Fruit fly (Drosophila melanogaster) whole organism, embryonic: Measurements from ENCODE around the gene CG14142.
A peak's percentile ranks its signal among the peaks of the same experiment; 100 is the strongest.

ENCODE experiments used
- Awh ChIP-seq: fragments of 200-800 bp; sonication (Bioruptor generic); IDR thresholded peaks from 2 replicates; pipeline ENCODE4, ENCODE4 v1.3.6; 2022; ENCODE audit warnings: missing biosample characterization, missing genetic modification characterization
- B-H2 ChIP-seq: fragments of 200-800 bp; sonication (Bioruptor generic); optimal IDR thresholded peaks from 2 replicates; lab custom pipeline; 2018; ENCODE audit warnings: missing biosample characterization, mild to moderate bottlenecking, missing genetic modification characterization
- BEAF-32 ChIP-seq: fragments of 200-800 bp; sonication (Bioruptor generic); optimal IDR thresholded peaks from 3 replicates; lab custom pipeline; 2017; ENCODE audit warnings: missing biosample characterization, missing genetic modification characterization, mild to moderate bottlenecking, moderate library complexity, missing genetic modification reagents
- C15 ChIP-seq: fragments of 200-800 bp; sonication (Bioruptor generic); IDR thresholded peaks from 3 replicates; pipeline ENCODE4 v1.3.6; 2022; ENCODE audit warnings: missing biosample characterization, missing genetic modification characterization
- CG12769 ChIP-seq: fragments of 200-800 bp; sonication (Bioruptor generic); optimal IDR thresholded peaks from 2 replicates; lab custom pipeline; 2019; ENCODE audit warnings: missing biosample characterization, mild to moderate bottlenecking, missing genetic modification characterization, moderate library complexity
- CG13624 ChIP-seq: fragments of 200-800 bp; sonication (Bioruptor generic); optimal IDR thresholded peaks from 2 replicates; lab custom pipeline; 2016; ENCODE audit warnings: missing biosample characterization, missing genetic modification characterization
- CG14710 ChIP-seq: fragments of 200-800 bp; sonication (Bioruptor generic); optimal IDR thresholded peaks from 3 replicates; lab custom pipeline; 2019; ENCODE audit warnings: missing biosample characterization, mild to moderate bottlenecking, missing genetic modification characterization, moderate library complexity
- CG1603 ChIP-seq: fragments of 200-800 bp; sonication (Bioruptor generic); optimal IDR thresholded peaks from 2 replicates; lab custom pipeline; 2019; ENCODE audit warnings: missing biosample characterization, mild to moderate bottlenecking, missing genetic modification characterization, moderate library complexity
- CG18619 ChIP-seq: fragments of 200-800 bp; sonication (Bioruptor generic); optimal IDR thresholded peaks from 3 replicates; lab custom pipeline; 2017; ENCODE audit warnings: missing biosample characterization, mild to moderate bottlenecking, missing genetic modification characterization
- CG32532 ChIP-seq: fragments of 200-800 bp; sonication (Bioruptor generic); IDR thresholded peaks from 2 replicates; pipeline ENCODE4 v1.3.6; 2022; ENCODE audit warnings: missing biosample characterization, missing genetic modification characterization
- CG34422 ChIP-seq: fragments of 200-800 bp; sonication (Bioruptor generic); IDR thresholded peaks from 3 replicates; pipeline ENCODE4 v1.3.6; 2022; ENCODE audit warnings: missing biosample characterization, missing genetic modification characterization
- CG5953 ChIP-seq: fragments of 200-800 bp; sonication (Bioruptor generic); IDR thresholded peaks from 2 replicates; pipeline ENCODE4 v1.3.6; 2022; ENCODE audit warnings: missing biosample characterization, missing genetic modification characterization
- CG7357 ChIP-seq: fragments of 200-800 bp; sonication (Bioruptor generic); IDR thresholded peaks from 3 replicates; pipeline ENCODE4 v1.3.6; 2022; ENCODE audit warnings: missing biosample characterization, missing genetic modification characterization
- CG7928 ChIP-seq: fragments of 200-800 bp; sonication (Bioruptor generic); optimal IDR thresholded peaks from 2 replicates; lab custom pipeline; 2017; ENCODE audit warnings: missing biosample characterization, mild to moderate bottlenecking, missing genetic modification characterization
- CG8290 ChIP-seq, 3 experiments: fragments of 200-800 bp; sonication (Bioruptor generic); optimal IDR thresholded peaks; 2 replicates each; lab custom pipeline; 2016 to 2019; ENCODE audit warnings: missing biosample characterization in 3 of 3, missing genetic modification characterization in 3 of 3, mild to moderate bottlenecking in 2 of 3, moderate library complexity in 1 of 3
- CG9797 ChIP-seq: fragments of 200-800 bp; sonication (Bioruptor generic); optimal IDR thresholded peaks from 3 replicates; lab custom pipeline; 2018; ENCODE audit warnings: missing biosample characterization, mild to moderate bottlenecking, missing genetic modification characterization
- CG9817 ChIP-seq: fragments of 200-800 bp; sonication (Bioruptor generic); optimal IDR thresholded peaks from 2 replicates; lab custom pipeline; 2018; ENCODE audit warnings: missing biosample characterization, mild to moderate bottlenecking, missing genetic modification characterization, moderate library complexity
- D19A ChIP-seq: fragments of 200-800 bp; optimal IDR thresholded peaks from 3 replicates; lab custom pipeline; 2019; ENCODE audit warnings: missing biosample characterization, mild to moderate bottlenecking, missing genetic modification characterization, moderate library complexity
- Dek ChIP-seq: fragments of 200-800 bp; sonication (Bioruptor generic); optimal IDR thresholded peaks from 3 replicates; lab custom pipeline; 2019; ENCODE audit warnings: missing biosample characterization, mild to moderate bottlenecking, missing genetic modification characterization, moderate library complexity
- Dp ChIP-seq: fragments of 200-800 bp; sonication (Bioruptor generic); optimal IDR thresholded peaks from 2 replicates; lab custom pipeline; 2018; ENCODE audit warnings: missing biosample characterization, mild to moderate bottlenecking, missing genetic modification characterization, moderate library complexity
- Ets97D ChIP-seq: fragments of 200-800 bp; sonication (Bioruptor generic); optimal IDR thresholded peaks from 3 replicates; lab custom pipeline; 2016; ENCODE audit warnings: missing biosample characterization, missing genetic modification characterization
- HHEX ChIP-seq: fragments of 200-800 bp; sonication (Bioruptor generic); optimal IDR thresholded peaks from 3 replicates; lab custom pipeline; 2017; ENCODE audit warnings: missing biosample characterization, mild to moderate bottlenecking, missing genetic modification characterization, missing genetic modification reagents
- MESR4 ChIP-seq: fragments of 200-800 bp; sonication (Bioruptor generic); optimal IDR thresholded peaks from 2 replicates; lab custom pipeline; 2018; ENCODE audit warnings: missing biosample characterization, mild to moderate bottlenecking, missing genetic modification characterization, moderate library complexity
- Med ChIP-seq: fragments of 200-800 bp; sonication (Bioruptor generic); peaks from one replicate; lab custom pipeline; 2016; ENCODE audit warnings: missing biosample characterization, missing genetic modification characterization, mild to moderate bottlenecking, inconsistent platforms, moderate library complexity
- Vsx1 ChIP-seq: fragments of 200-800 bp; sonication (Bioruptor generic); optimal IDR thresholded peaks from 2 replicates; lab custom pipeline; 2017; ENCODE audit warnings: missing biosample characterization, mild to moderate bottlenecking, missing genetic modification characterization, missing genetic modification reagents
- Xrp1 ChIP-seq: fragments of 200-800 bp; sonication (Bioruptor generic); IDR thresholded peaks from 2 replicates; pipeline ENCODE4 v1.3.6; 2022; ENCODE audit warnings: missing biosample characterization, missing genetic modification characterization
- bsh ChIP-seq, 2 experiments: fragments of 200-800 bp; sonication (Bioruptor generic); optimal IDR thresholded peaks; 2 replicates each; lab custom pipeline; 2017 to 2018; ENCODE audit warnings: mild to moderate bottlenecking in 2 of 2, missing biosample characterization in 2 of 2, missing genetic modification characterization in 2 of 2, moderate library complexity in 1 of 2
- chinmo ChIP-seq: fragments of 200-800 bp; sonication (Bioruptor generic); IDR thresholded peaks from 4 replicates; pipeline ENCODE4 v1.3.6; 2022; ENCODE audit warnings: missing biosample characterization, missing genetic modification characterization; ENCODE audit not compliant: partially characterized antibody
- dati ChIP-seq: fragments of 200-800 bp; sonication (Bioruptor generic); IDR thresholded peaks from 2 replicates; pipeline ENCODE4 v1.3.6; 2022; ENCODE audit warnings: missing biosample characterization, missing genetic modification characterization
- ewg ChIP-seq: fragments of 200-800 bp; sonication (Bioruptor generic); optimal IDR thresholded peaks from 3 replicates; lab custom pipeline; 2017; ENCODE audit warnings: mild to moderate bottlenecking, missing biosample characterization, missing genetic modification reagents, missing genetic modification characterization
- gsb-n ChIP-seq: fragments of 200-800 bp; sonication (Bioruptor generic); optimal IDR thresholded peaks from 3 replicates; lab custom pipeline; 2018; ENCODE audit warnings: missing biosample characterization, mild to moderate bottlenecking, missing genetic modification characterization
- h ChIP-seq: fragments of >200 bp; optimal IDR thresholded peaks from 2 replicates; lab custom pipeline; 2017
- insv ChIP-seq, 2 experiments: fragments of 200-800 bp; sonication (Bioruptor generic); optimal IDR thresholded peaks; 3 replicates each; lab custom pipeline; 2016 to 2018; ENCODE audit warnings: missing biosample characterization in 2 of 2, missing genetic modification characterization in 2 of 2
- knrl ChIP-seq: fragments of 200-800 bp; sonication (Bioruptor generic); IDR thresholded peaks from 3 replicates; pipeline ENCODE4 v1.3.6; 2022; ENCODE audit warnings: missing biosample characterization, missing genetic modification characterization; ENCODE audit not compliant: partially characterized antibody
- lbe ChIP-seq: fragments of 200-800 bp; sonication (Bioruptor generic); optimal IDR thresholded peaks from 2 replicates; lab custom pipeline; 2016; ENCODE audit warnings: missing biosample characterization, mild to moderate bottlenecking, missing genetic modification characterization
- nerfin-1 ChIP-seq: fragments of 200-800 bp; sonication (Bioruptor generic); optimal IDR thresholded peaks from 3 replicates; lab custom pipeline; 2019; ENCODE audit warnings: missing biosample characterization, mild to moderate bottlenecking, missing genetic modification characterization, moderate library complexity
- nmo ChIP-seq: fragments of 200-800 bp; sonication (Bioruptor generic); optimal IDR thresholded peaks from 2 replicates; lab custom pipeline; 2018; ENCODE audit warnings: missing biosample characterization, mild to moderate bottlenecking, missing genetic modification characterization, moderate library complexity
- nom ChIP-seq: fragments of 200-800 bp; sonication (Bioruptor generic); optimal IDR thresholded peaks from 2 replicates; lab custom pipeline; 2017; ENCODE audit warnings: missing biosample characterization, missing genetic modification characterization, mild to moderate bottlenecking, moderate library complexity, missing genetic modification reagents
- pzg ChIP-seq: fragments of 200-800 bp; sonication (Bioruptor generic); optimal IDR thresholded peaks from 3 replicates; lab custom pipeline; 2018; ENCODE audit warnings: missing biosample characterization, mild to moderate bottlenecking, missing genetic modification characterization, moderate library complexity
- rib ChIP-seq: fragments of 200-800 bp; sonication (Bioruptor generic); IDR thresholded peaks from 2 replicates; pipeline ENCODE4 v1.3.6; 2022; ENCODE audit warnings: missing biosample characterization, missing genetic modification characterization
- row ChIP-seq: fragments of 200-800 bp; sonication (Bioruptor generic); IDR thresholded peaks from 3 replicates; pipeline ENCODE4 v1.3.6; 2022; ENCODE audit warnings: missing biosample characterization, missing genetic modification characterization
- scrt ChIP-seq: fragments of 200-800 bp; sonication (Bioruptor generic); optimal IDR thresholded peaks from 2 replicates; lab custom pipeline; 2018; ENCODE audit warnings: missing biosample characterization, mild to moderate bottlenecking, missing genetic modification characterization, moderate library complexity
- sens ChIP-seq: fragments of 200-800 bp; sonication (Bioruptor generic); peaks from one replicate; lab custom pipeline; 2016; ENCODE audit warnings: missing biosample characterization, missing genetic modification characterization
- sqz ChIP-seq: fragments of 200-800 bp; sonication (Bioruptor generic); optimal IDR thresholded peaks from 3 replicates; lab custom pipeline; 2018; ENCODE audit warnings: missing biosample characterization, mild to moderate bottlenecking, missing genetic modification characterization
- trem ChIP-seq: fragments of 200-800 bp; optimal IDR thresholded peaks from 3 replicates; lab custom pipeline; 2019; ENCODE audit warnings: missing biosample characterization, mild to moderate bottlenecking, missing genetic modification characterization, moderate library complexity
- unc-4 ChIP-seq: fragments of 200-800 bp; sonication (Bioruptor generic); IDR thresholded peaks from 2 replicates; pipeline ENCODE4 v1.3.6; 2022; ENCODE audit warnings: missing biosample characterization, missing genetic modification characterization; ENCODE audit not compliant: partially characterized antibody
- unpg ChIP-seq: fragments of 200-800 bp; sonication (Bioruptor generic); optimal IDR thresholded peaks from 3 replicates; lab custom pipeline; 2018; ENCODE audit warnings: missing biosample characterization, mild to moderate bottlenecking, missing genetic modification characterization, moderate library complexity
- yki ChIP-seq: fragments of >200 bp; optimal IDR thresholded peaks from 3 replicates; lab custom pipeline; 2018

The CG14142 gene

DNA sequence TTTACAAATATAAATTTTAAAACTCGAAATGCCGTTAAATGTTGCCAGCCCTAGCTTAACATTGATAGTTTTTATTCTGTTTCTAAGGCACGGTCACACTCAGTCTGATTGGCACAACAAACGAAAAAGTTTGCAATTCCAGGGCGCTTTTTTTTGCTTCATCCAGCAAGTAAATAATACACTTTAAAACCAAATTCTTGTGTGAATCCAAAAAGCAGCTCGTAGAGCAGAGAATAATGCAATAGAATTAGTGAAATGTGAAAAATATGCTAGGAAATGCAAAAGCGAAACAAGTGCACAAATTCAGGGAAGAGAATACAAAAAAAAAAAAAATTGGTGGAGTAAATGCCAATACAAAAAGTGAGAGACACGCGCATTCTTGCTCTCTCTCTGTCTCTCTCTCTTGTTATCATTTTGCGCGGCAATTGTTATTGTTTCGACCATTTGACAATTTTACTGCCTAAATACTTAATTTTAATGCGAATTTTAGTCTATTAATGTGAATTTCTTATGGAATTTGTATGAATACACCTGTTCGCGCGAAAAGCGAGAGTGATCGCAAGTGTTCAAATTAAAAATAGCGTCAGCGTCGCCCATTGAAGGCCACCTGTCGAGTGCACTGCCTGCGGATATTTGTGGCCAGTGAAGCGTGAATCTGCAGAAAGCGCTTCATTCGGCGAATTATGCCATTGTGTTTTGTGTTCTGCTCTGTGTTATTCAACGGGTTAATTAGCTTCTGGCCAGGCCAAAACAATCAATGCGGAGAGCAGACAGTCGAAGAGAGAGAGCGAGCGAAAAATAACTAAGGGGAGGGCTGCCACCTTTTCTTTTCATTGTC lies 41.3 kb downstream of the CG14142 start, which contains the start of gene CG42671 (continued):
- peak; percentile 95 for TF ChIP-seq nerfin-1 (tag; lab: Kevin White, UChicago)
- peak; percentile 48 for TF ChIP-seq CG9797 (GFP tag; lab: Kevin White, UChicago)
- peak; percentile 69 for TF ChIP-seq nom (GFP tag; lab: Kevin White, UChicago)
- peak; percentile 19 for TF ChIP-seq ewg
- TF ChIP-seq unpg: peak; percentile 7
- TF ChIP-seq D19A (tag; lab: Kevin White, UChicago): peak; percentile 35
- peak in 1 of 2 experiments; percentile 92 for TF ChIP-seq insv (GFP tag; optimal IDR thresholded peaks at IDR 0.05; lab: Kevin White, UChicago)
- peak; percentile 39 for TF ChIP-seq pzg (GFP tag; lab: Kevin White, UChicago)
- peak; percentile 86 for TF ChIP-seq CG7928 (GFP tag; lab: Kevin White, UChicago)
- peak; percentile 71 for TF ChIP-seq rib (GFP tag; lab: Robert Waterston, UW)
- TF ChIP-seq row (GFP tag; lab: Robert Waterston, UW): peak; percentile 40; the same call in 1 of the 3 replicates
- peak; percentile 63; the same call in 2 of the 4 replicates for TF ChIP-seq chinmo (GFP tag; lab: Robert Waterston, UW)
- TF ChIP-seq Ets97D (GFP tag; lab: Kevin White, UChicago): peak; percentile 56
- TF ChIP-seq yki (lab: Kevin White, UChicago): peak; percentile 8
- peak; percentile 16 for TF ChIP-seq BEAF-32 (GFP tag; lab: Kevin White, UChicago)
- 0 out of 3 replicates have a peak, but pooled peaks have one; percentile 13 for TF ChIP-seq CG34422 (GFP tag; lab: Robert Waterston, UW)
- no peak for TF ChIP-seq CG5953
- TF ChIP-seq knrl (GFP tag; lab: Robert Waterston, UW): no peak
- TF ChIP-seq sqz (GFP tag; lab: Kevin White, UChicago): peak; percentile 99
- TF ChIP-seq trem: peak; percentile 43
- peak; percentile 25 for TF ChIP-seq sens (GFP tag; lab: Kevin White, UChicago)
- TF ChIP-seq Xrp1 (GFP tag; lab: Robert Waterston, UW): no peak
- TF ChIP-seq MESR4 (GFP tag; lab: Kevin White, UChicago): peak; percentile 8
- peak; percentile 10 for TF ChIP-seq gsb-n (tag; lab: Kevin White, UChicago)
- TF ChIP-seq CG9817 (tag; lab: Kevin White, UChicago): no peak
- TF ChIP-seq CG8290 (GFP tag; optimal IDR thresholded peaks at IDR 0.05; lab: Kevin White, UChicago): no peak
- TF ChIP-seq CG8290 (tag; optimal IDR thresholded peaks at IDR 0.05; lab: Kevin White, UChicago): peak in 1 of 2 experiments; percentile 4
- TF ChIP-seq CG7357 (GFP tag; lab: Robert Waterston, UW): no peak
- TF ChIP-seq Vsx1: peak; percentile 93
- TF ChIP-seq nmo (GFP tag; lab: Kevin White, UChicago): peak; percentile 32
- TF ChIP-seq dati: no peak
- 0 out of 2 replicates have a peak, but pooled peaks have one; percentile 17 for TF ChIP-seq unc-4 (GFP tag; lab: Robert Waterston, UW)
- peak; percentile 14 for TF ChIP-seq Dek (tag; lab: Kevin White, UChicago)
- no peak for TF ChIP-seq CG32532 (GFP tag; lab: Robert Waterston, UW)
- peak; percentile 38 for TF ChIP-seq Med (GFP tag; lab: Kevin White, UChicago)
- peak; percentile 60 for TF ChIP-seq Dp (GFP tag; lab: Kevin White, UChicago)
- TF ChIP-seq CG14710 (tag; lab: Kevin White, UChicago): peak; percentile 66
- peak; percentile 28 for TF ChIP-seq scrt (GFP tag; lab: Kevin White, UChicago)
- TF ChIP-seq C15 (GFP tag; lab: Robert Waterston, UW): no peak
- TF ChIP-seq CG18619 (GFP tag; lab: Kevin White, UChicago): no peak
- peak; percentile 40 for TF ChIP-seq B-H2 (GFP tag; lab: Kevin White, UChicago)
- no peak for TF ChIP-seq HHEX
- no peak for TF ChIP-seq CG13624 (GFP tag; lab: Kevin White, UChicago)
- TF ChIP-seq h: no peak
- TF ChIP-seq CG1603 (tag; lab: Kevin White, UChicago): peak; percentile 17
- TF ChIP-seq bsh (GFP tag; optimal IDR thresholded peaks at IDR 0.05; lab: Kevin White, UChicago): peak in 1 of 2 experiments; percentile 44
- TF ChIP-seq Awh (GFP tag; lab: Robert Waterston, UW): no peak
- TF ChIP-seq lbe: peak; percentile 49
- TF ChIP-seq CG12769 (tag; lab: Kevin White, UChicago): no peak
